Worm (Caenorhabditis elegans) whole organism, L4 larva: ENCODE results near the gene Y41D4B.17.
A peak's percentile ranks its signal among the peaks of the same experiment; 100 is the strongest.

Experiments used
- T26A8.4 ChIP-seq: fragments of 200-800 bp; sonication (Bioruptor generic); IDR thresholded peaks from 2 replicates; pipeline ENCODE4 v1.3.6; 2022; ENCODE audit warnings: missing genetic modification characterization, missing compliant biosample characterization
- ZK337.2 ChIP-seq: fragments of 200-800 bp; sonication (Bioruptor generic); IDR thresholded peaks from 2 replicates; pipeline ENCODE4 v1.3.6; 2022; ENCODE audit warnings: missing genetic modification reagents, missing genetic modification characterization, missing compliant biosample characterization
- aha-1 ChIP-seq: fragments of 150-350 bp; peaks from one replicate; lab custom pipeline; 2014; ENCODE audit warnings: missing biosample characterization, missing genetic modification characterization
- aly-2 ChIP-seq: sonication (generic microtip); optimal IDR thresholded peaks from 2 replicates; lab custom pipeline; 2018; ENCODE audit warnings: missing biosample characterization, missing genetic modification characterization
- ceh-20 ChIP-seq: fragments of 200-800 bp; sonication (Bioruptor generic); IDR thresholded peaks from 2 replicates; pipeline ENCODE4 v1.3.6; 2022; ENCODE audit warnings: missing genetic modification reagents, missing genetic modification characterization, missing compliant biosample characterization
- daf-16 ChIP-seq, 3 experiments: sonication (generic microtip); optimal IDR thresholded peaks; 2 replicates each; lab custom pipeline; 2016 to 2017; ENCODE audit warnings: missing genetic modification characterization in 3 of 3, missing genetic modification reagents in 3 of 3, mild to moderate bottlenecking in 2 of 3, missing compliant biosample characterization in 2 of 3, missing biosample characterization in 1 of 3, moderate library complexity in 1 of 3
- dmd-6 ChIP-seq: fragments of 200-800 bp; sonication (Bioruptor generic); IDR thresholded peaks from 2 replicates; pipeline ENCODE4 v1.3.6; 2022; ENCODE audit warnings: missing genetic modification reagents, missing genetic modification characterization, missing compliant biosample characterization
- dmd-9 ChIP-seq: fragments of 200-800 bp; sonication (Bioruptor generic); IDR thresholded peaks from 2 replicates; pipeline ENCODE4 v1.3.6; 2022; ENCODE audit warnings: missing genetic modification reagents, missing genetic modification characterization, missing compliant biosample characterization
- duxl-1 ChIP-seq: sonication (generic microtip); optimal IDR thresholded peaks from 2 replicates; lab custom pipeline; 2016; ENCODE audit warnings: mild to moderate bottlenecking, missing genetic modification characterization, moderate library complexity, missing compliant biosample characterization; ENCODE audit not compliant: poor library complexity
- dve-1 ChIP-seq: sonication (generic microtip); optimal IDR thresholded peaks from 2 replicates; lab custom pipeline; 2017; ENCODE audit warnings: antibody characterized with exemption, mild to moderate bottlenecking, missing genetic modification characterization, missing compliant biosample characterization; ENCODE audit not compliant: insufficient read depth
- hif-1 ChIP-seq, 2 experiments: sonication (generic microtip); optimal IDR thresholded peaks; 2 replicates each; lab custom pipeline; 2016 to 2017; ENCODE audit warnings: missing compliant biosample characterization in 2 of 2, missing genetic modification characterization in 2 of 2, missing genetic modification reagents in 2 of 2, missing genotype in 2 of 2, mild to moderate bottlenecking in 1 of 2
- hlh-11 ChIP-seq: fragments of 200-800 bp; sonication (Bioruptor generic); optimal IDR thresholded peaks from 2 replicates; lab custom pipeline; 2018; ENCODE audit warnings: mild to moderate bottlenecking, missing genetic modification characterization, missing compliant biosample characterization
- hlh-30 ChIP-seq: sonication (generic microtip); optimal IDR thresholded peaks from 2 replicates; lab custom pipeline; 2017; ENCODE audit warnings: antibody characterized with exemption, mild to moderate bottlenecking, missing genetic modification characterization, missing compliant biosample characterization; ENCODE audit not compliant: insufficient read depth
- lim-7 ChIP-seq: fragments of 200-800 bp; sonication (Bioruptor generic); IDR thresholded peaks from 2 replicates; pipeline ENCODE4 v1.3.6; 2022; ENCODE audit warnings: missing genetic modification characterization, missing compliant biosample characterization
- lin-15B ChIP-seq: fragments of 150-350 bp; sonication (generic microtip); optimal IDR thresholded peaks from 3 replicates; lab custom pipeline; 2014; ENCODE audit warnings: missing biosample characterization, missing genetic modification characterization
- lin-38 ChIP-seq: fragments of 200-800 bp; sonication (Bioruptor generic); IDR thresholded peaks from 2 replicates; pipeline ENCODE4 v1.3.6; 2022; ENCODE audit warnings: missing genetic modification reagents, missing genetic modification characterization, missing compliant biosample characterization
- lsy-2 ChIP-seq, 2 experiments: fragments of 150-350 bp in 1 of 2; sonication (generic microtip) in 1 of 2; optimal IDR thresholded peaks; 2 replicates each; lab custom pipeline; 2014 to 2017; ENCODE audit warnings: missing biosample characterization in 2 of 2, missing genetic modification characterization in 2 of 2
- madf-5 ChIP-seq, 2 experiments: fragments of 200-800 bp; sonication (Bioruptor generic); IDR thresholded peaks; 2 replicates each; pipeline ENCODE4 v1.3.6; 2022; ENCODE audit warnings: missing compliant biosample characterization in 2 of 2, missing genetic modification characterization in 2 of 2
- mdt-29 ChIP-seq: fragments of 200-800 bp; sonication (Bioruptor generic); IDR thresholded peaks from 2 replicates; pipeline ENCODE4 v1.3.6; 2022; ENCODE audit warnings: missing genetic modification reagents, missing genetic modification characterization, missing compliant biosample characterization
- mes-2 ChIP-seq: sonication (generic microtip); optimal IDR thresholded peaks from 2 replicates; lab custom pipeline; 2016; ENCODE audit warnings: missing genotype, mild to moderate bottlenecking, missing genetic modification characterization, missing compliant biosample characterization; ENCODE audit not compliant: poor library complexity, severe bottlenecking
- mxl-3 ChIP-seq: fragments of 200-800 bp; sonication (Bioruptor generic); optimal IDR thresholded peaks from 2 replicates; lab custom pipeline; 2018; ENCODE audit warnings: mild to moderate bottlenecking, missing genetic modification characterization, missing compliant biosample characterization
- nhr-10 ChIP-seq: fragments of 150-350 bp; optimal IDR thresholded peaks from 2 replicates; lab custom pipeline; 2014; ENCODE audit warnings: missing biosample characterization, missing genetic modification characterization
- nhr-11 ChIP-seq: fragments of 150-350 bp; optimal IDR thresholded peaks from 2 replicates; lab custom pipeline; 2014; ENCODE audit warnings: missing biosample characterization, missing genetic modification characterization
- nhr-237 ChIP-seq: sonication (generic microtip); optimal IDR thresholded peaks from 2 replicates; lab custom pipeline; 2017; ENCODE audit warnings: missing biosample characterization, missing genetic modification characterization
- nhr-28 ChIP-seq: fragments of 150-350 bp; optimal IDR thresholded peaks from 2 replicates; lab custom pipeline; 2014; ENCODE audit warnings: missing biosample characterization, missing genetic modification characterization
- nhr-41 ChIP-seq: fragments of 200-800 bp; sonication (Bioruptor generic); IDR thresholded peaks from 2 replicates; pipeline ENCODE4 v1.3.6; 2022; ENCODE audit warnings: missing genetic modification reagents, missing genetic modification characterization, missing compliant biosample characterization
- nhr-42 ChIP-seq: fragments of 200-800 bp; sonication (Bioruptor generic); IDR thresholded peaks from 2 replicates; pipeline ENCODE4 v1.3.6; 2022; ENCODE audit warnings: missing genetic modification characterization, missing compliant biosample characterization
- nhr-48 ChIP-seq: sonication (generic microtip); optimal IDR thresholded peaks from 2 replicates; lab custom pipeline; 2016; ENCODE audit warnings: mild to moderate bottlenecking, missing genetic modification characterization, missing compliant biosample characterization
- nhr-77 ChIP-seq: fragments of 150-350 bp; optimal IDR thresholded peaks from 2 replicates; lab custom pipeline; 2014; ENCODE audit warnings: missing biosample characterization, missing genetic modification characterization
- pha-4 ChIP-seq, 2 experiments: fragments of 150-350 bp in 1 of 2; fragments of 200-800 bp in 1 of 2; sonication (Bioruptor generic) in 1 of 2; IDR thresholded peaks in 1 of 2; optimal IDR thresholded peaks in 1 of 2; 2 replicates each; pipeline versions ENCODE4 v1.3.6 to Lab custom; 2014 to 2022; ENCODE audit warnings: missing genetic modification characterization in 2 of 2, missing genetic modification reagents in 2 of 2, missing biosample characterization in 1 of 2, missing compliant biosample characterization in 1 of 2
- pqm-1 ChIP-seq: sonication (generic microtip); optimal IDR thresholded peaks from 2 replicates; lab custom pipeline; 2017; ENCODE audit warnings: missing biosample characterization, missing genetic modification characterization
- rbr-2 ChIP-seq: sonication (generic microtip); optimal IDR thresholded peaks from 2 replicates; lab custom pipeline; 2016; ENCODE audit warnings: missing genotype, missing genetic modification characterization, missing compliant biosample characterization
- sdz-12 ChIP-seq: fragments of 200-800 bp; sonication (Bioruptor generic); optimal IDR thresholded peaks from 2 replicates; lab custom pipeline; 2018; ENCODE audit warnings: mild to moderate bottlenecking, missing genetic modification characterization, missing compliant biosample characterization
- set-16 ChIP-seq: fragments of 200-800 bp; sonication (Bioruptor generic); IDR thresholded peaks from 2 replicates; pipeline ENCODE4 v1.3.6; 2022; ENCODE audit warnings: missing genetic modification reagents, missing genetic modification characterization, missing compliant biosample characterization
- snpc-1.2 ChIP-seq: fragments of 200-800 bp; sonication (Bioruptor generic); IDR thresholded peaks from 2 replicates; pipeline ENCODE4 v1.3.6; 2022; ENCODE audit warnings: missing genetic modification reagents, missing genetic modification characterization, missing compliant biosample characterization
- spr-3 ChIP-seq: fragments of 200-800 bp; sonication (Bioruptor generic); optimal IDR thresholded peaks from 2 replicates; lab custom pipeline; 2018; ENCODE audit warnings: mild to moderate bottlenecking, missing genetic modification characterization, missing compliant biosample characterization
- unc-62 ChIP-seq, 3 experiments: fragments of 150-350 bp in 1 of 3; sonication (generic microtip); optimal IDR thresholded peaks in 2 of 3; peaks in 1 of 3; 1 replicate in 1 of 3; 2 replicates in 2 of 3; lab custom pipeline; 2014 to 2017; ENCODE audit warnings: missing biosample characterization in 3 of 3, missing genetic modification characterization in 3 of 3, missing genetic modification reagents in 3 of 3, missing genotype in 1 of 3
- vab-7 ChIP-seq: fragments of 200-800 bp; sonication (Bioruptor generic); IDR thresholded peaks from 2 replicates; pipeline ENCODE4 v1.3.6; 2022; ENCODE audit warnings: missing genetic modification reagents, missing genetic modification characterization, missing compliant biosample characterization
- zfp-3 ChIP-seq: fragments of 200-800 bp; sonication (Bioruptor generic); conservative IDR thresholded peaks from 2 replicates; pipeline ENCODE4 v1.3.6; 2022; ENCODE audit warnings: missing genetic modification reagents, missing genetic modification characterization, missing compliant biosample characterization

Gene Y41D4B.17

ce11 chrIV:1553195-1553918 lies 6.5 kb upstream of the Y41D4B.17 start, which contains the start of gene C34H4.2:
Gene C34H4.2, plus strand, starts transcription at chrIV:1553752.
- peak; percentile 44 for TF ChIP-seq pqm-1 (tag; lab: Kevin White, UChicago)
- TF ChIP-seq nhr-28 (tag; lab: Kevin White, UChicago), result peak; percentile 62
- TF ChIP-seq zfp-3 (GFP tag; lab: Robert Waterston, UW), result no peak
- TF ChIP-seq mxl-3, result no peak
- peak; percentile 1 for TF ChIP-seq hlh-11 (tag; lab: Kevin White, UChicago)
- TF ChIP-seq nhr-42 (GFP tag; lab: Robert Waterston, UW), result no peak
- peak; percentile 11; the same call in 1 of the 2 replicates for TF ChIP-seq dmd-6 (GFP tag; lab: Robert Waterston, UW)

ce11 chrIV:1555021-1555720 lies 4.7 kb upstream of the Y41D4B.17 start, which contains the start of gene C34H4.1:
Gene C34H4.1, plus strand, starts transcription at chrIV:1555579.
- TF ChIP-seq daf-16 (GFP tag; optimal IDR thresholded peaks at IDR 0.05; lab: Kevin White, UChicago) (no peak), daf-16 (tag; optimal IDR thresholded peaks at IDR 0.05; lab: Kevin White, UChicago) (peak; percentile 46), lin-15B (tag; lab: Kevin White, UChicago) (no peak), nhr-48 (tag; lab: Kevin White, UChicago) (no peak), rbr-2 (tag; lab: Kevin White, UChicago) (no peak), T26A8.4 (GFP tag; lab: Robert Waterston, UW) (no peak), vab-7 (GFP tag; lab: Robert Waterston, UW) (no peak), spr-3 (GFP tag; lab: Kevin White, UChicago) (no peak), dmd-6 (GFP tag; lab: Robert Waterston, UW) (peak; percentile 50; the same call in 1 of the 2 replicates), dve-1 (peak; percentile 5), mes-2 (no peak), unc-62 (GFP tag; optimal IDR thresholded peaks at IDR 0.05 in 1 of 2; lab: Kevin White, UChicago) (peak in 1 of 2 experiments; percentile 82), unc-62 (tag; optimal IDR thresholded peaks at IDR 0.05; lab: Kevin White, UChicago) (no peak), aha-1 (tag; lab: Kevin White, UChicago) (peak; percentile 53), nhr-77 (tag; lab: Kevin White, UChicago) (peak; percentile 21), nhr-10 (tag; lab: Kevin White, UChicago) (no peak), dmd-9 (GFP tag; lab: Robert Waterston, UW) (no peak), lim-7 (GFP tag; lab: Robert Waterston, UW) (no peak), nhr-41 (GFP tag; lab: Robert Waterston, UW) (no peak), ceh-20 (no peak), mdt-29 (GFP tag; lab: Robert Waterston, UW) (no peak), pha-4 (GFP tag; IDR thresholded peaks at IDR 0.05; lab: Robert Waterston, UW) (no peak), pha-4 (tag; optimal IDR thresholded peaks at IDR 0.05; lab: Kevin White, UChicago) (no peak), mxl-3 (no peak), aly-2 (tag; lab: Kevin White, UChicago) (no peak), nhr-11 (tag; lab: Kevin White, UChicago) (no peak), madf-5 (GFP tag; IDR thresholded peaks at IDR 0.05; lab: Robert Waterston, UW) (no peak), hif-1 (tag; optimal IDR thresholded peaks at IDR 0.05; lab: Kevin White, UChicago) (no peak), duxl-1 (tag; lab: Kevin White, UChicago) (no peak), snpc-1.2 (GFP tag; lab: Robert Waterston, UW) (no peak), hlh-11 (tag; lab: Kevin White, UChicago) (peak; percentile 19), set-16 (peak; percentile 28; the same call in 1 of the 2 replicates), lsy-2 (tag; optimal IDR thresholded peaks at IDR 0.05; lab: Kevin White, UChicago) (no peak), lin-38 (no peak), sdz-12 (GFP tag; lab: Kevin White, UChicago) (no peak), hlh-30 (tag; lab: Kevin White, UChicago) (no peak), nhr-28 (tag; lab: Kevin White, UChicago) (peak; percentile 49), nhr-237 (tag; lab: Kevin White, UChicago) (no peak), ZK337.2 (GFP tag; lab: Robert Waterston, UW) (no peak), pqm-1 (tag; lab: Kevin White, UChicago) (peak; percentile 66)
